Fruit fly (Drosophila melanogaster) ovary, adult (tissue): ENCODE data around the gene CG4020.
A peak's percentile ranks its signal among the peaks of the same experiment; 100 is the strongest.

ENCODE experiments used
- CG17801 ChIP-seq: fragments of 200-800 bp; optimal IDR thresholded peaks from 2 replicates; lab custom pipeline; 2019; ENCODE audit warnings: missing biosample characterization, mild to moderate bottlenecking, missing genetic modification characterization, moderate library complexity; ENCODE audit not compliant: partially characterized antibody

The CG4020 gene

DNA sequence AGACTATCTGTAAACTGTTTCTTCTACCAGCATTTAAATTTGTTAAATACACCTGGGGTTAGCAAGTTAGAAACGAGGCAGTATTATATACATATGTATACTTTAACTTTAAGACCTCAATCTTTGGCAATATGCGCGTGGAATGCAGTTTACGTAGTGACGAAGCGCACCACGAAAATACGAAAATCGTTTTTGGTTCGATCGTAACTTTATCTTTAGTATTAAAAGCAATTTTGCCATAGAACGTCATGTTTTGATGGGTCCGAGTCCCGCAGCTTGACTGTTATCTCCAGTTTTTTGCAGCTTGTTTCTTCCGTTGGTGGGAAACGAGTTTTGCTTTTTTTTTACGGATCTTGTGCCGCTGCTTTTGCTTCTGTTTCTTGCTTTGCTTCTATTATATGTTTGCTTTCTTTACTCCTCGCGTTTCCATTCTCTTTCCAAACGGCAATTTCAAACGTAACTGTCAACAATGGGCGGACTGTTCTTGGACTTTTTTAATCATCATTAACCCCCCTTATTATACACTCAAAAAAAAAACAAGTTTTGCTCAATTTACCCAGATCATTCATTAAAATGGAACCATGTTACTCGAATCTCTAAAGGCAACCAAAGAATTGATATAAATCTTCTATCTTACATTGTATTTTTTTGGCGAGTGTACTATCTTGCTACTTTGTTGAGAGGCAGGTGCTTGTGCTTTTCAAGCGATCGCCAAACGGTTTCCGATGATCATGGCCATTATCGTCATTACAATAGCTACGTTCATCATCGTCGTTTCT, 13.7 kb upstream of the CG4020 start:
- TF ChIP-seq CG17801 (GFP tag; lab: Kevin White, UChicago): no peak

DNA sequence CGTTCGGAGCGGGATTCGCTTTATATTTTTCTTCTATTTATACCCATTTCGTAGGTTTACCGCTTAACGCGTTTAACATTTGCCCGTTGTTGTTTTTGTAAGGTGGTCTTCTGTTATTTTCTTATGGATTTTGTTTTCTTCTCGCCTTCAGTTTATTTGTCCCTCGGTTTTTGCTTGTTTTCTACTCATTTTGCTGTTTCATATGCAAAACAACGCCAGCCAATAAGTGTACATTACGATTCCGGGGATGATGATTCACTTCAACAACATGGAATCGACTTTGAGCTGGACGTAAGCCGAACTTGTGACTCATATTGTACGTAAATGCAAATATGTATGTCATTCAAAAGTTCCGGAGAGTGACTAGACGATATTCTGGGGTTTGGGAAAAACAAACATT, 13.0 kb upstream of the CG4020 start:
- TF ChIP-seq CG17801 (GFP tag; lab: Kevin White, UChicago): no peak

DNA sequence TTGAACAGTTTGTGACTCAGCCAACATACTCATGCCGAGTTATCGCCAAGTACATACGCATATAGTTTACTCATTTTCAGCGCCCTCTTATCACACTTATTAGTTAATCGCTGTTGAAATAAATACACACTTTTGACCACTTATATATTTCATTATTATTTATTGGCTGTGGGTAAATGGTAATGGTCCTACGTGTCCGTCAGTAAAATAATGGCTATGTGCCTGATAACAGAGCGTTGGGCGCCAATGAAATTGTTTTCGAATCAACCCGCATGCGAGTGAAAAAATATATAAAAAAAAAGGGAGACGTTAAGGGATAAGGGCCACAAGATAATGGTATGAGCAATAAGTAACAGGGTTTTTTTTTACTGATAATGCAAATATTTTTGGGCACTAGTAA, 12.4 kb upstream of the CG4020 start:
- no peak for TF ChIP-seq CG17801 (GFP tag; lab: Kevin White, UChicago)

DNA sequence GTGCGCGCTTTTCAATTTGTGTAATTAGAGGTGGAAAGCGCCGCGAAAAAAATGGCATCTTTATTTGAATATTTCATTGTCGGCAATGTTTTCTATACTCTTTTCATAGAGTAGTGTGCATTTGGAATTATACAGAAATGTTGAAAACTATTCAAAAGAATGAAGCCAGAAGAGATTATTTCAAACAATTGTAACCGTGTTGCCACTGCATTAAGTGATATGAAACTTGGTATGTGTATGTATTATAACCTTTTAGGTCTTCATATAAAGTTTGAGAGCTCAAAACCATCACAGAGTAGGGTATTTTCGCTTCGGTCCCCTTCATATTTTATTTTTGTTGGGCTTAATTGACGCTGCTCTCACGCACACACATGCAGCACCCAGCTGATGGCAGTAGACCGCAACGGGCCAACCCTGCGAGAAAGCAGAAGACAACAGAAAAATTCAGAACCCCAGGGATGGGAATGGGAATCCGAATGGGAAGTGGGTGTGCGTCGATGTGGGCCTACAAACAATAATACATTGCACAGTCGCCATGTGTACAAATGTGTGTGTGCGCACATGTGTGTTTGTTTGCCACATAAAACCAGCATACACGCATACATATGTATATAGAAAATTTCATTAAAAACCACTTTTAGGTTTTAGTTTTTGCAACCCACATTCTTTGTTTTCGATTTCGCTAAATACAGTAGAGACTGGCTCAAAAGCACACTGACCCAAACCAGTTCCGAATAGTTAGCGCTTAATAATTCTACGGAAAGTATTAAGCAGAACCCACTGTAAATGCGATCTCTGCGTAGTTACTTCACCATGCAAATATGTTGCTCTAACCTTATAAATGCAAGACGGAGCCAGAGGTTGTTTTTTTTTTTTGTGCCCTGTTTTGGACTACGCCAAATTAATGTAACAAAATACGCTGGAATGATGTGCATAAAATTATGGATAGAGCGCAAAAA, 10.7 kb upstream of the CG4020 start:
- peak; percentile 9 for TF ChIP-seq CG17801 (GFP tag; lab: Kevin White, UChicago)

DNA sequence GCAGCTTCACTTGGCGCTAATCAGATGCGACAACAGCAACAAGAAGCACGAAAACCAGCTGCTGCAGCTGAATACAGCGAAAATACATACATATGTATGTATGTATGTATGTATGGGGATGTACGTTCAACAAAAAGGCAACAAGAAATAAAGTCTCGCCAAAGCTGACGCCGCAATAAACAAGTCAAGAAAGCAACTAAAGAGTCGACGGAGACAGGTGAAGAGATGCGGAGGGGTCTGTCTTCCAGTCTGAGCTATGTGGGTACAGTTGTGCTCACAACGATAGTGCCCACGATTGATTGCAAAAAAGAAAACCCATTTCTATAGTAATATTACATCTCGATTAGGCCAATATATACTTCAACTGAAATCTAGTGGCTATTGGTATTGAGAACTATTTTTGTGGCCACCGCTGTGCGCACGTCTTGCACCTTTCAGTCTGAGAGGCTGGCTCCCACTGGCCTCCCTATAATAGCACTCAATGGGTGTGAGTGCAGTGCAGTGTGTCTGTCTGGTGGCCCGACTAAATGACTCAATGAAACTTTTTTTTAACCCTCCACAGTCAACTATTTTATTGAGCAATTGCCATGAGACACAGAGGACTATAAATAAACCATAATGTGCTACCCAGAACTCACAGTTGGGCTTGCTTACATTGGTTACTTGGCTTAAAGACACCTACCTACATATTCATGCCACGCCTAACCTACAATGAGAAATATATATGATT, 9.6 kb upstream of the CG4020 start:
- TF ChIP-seq CG17801 (GFP tag; lab: Kevin White, UChicago): peak; percentile 92

DNA sequence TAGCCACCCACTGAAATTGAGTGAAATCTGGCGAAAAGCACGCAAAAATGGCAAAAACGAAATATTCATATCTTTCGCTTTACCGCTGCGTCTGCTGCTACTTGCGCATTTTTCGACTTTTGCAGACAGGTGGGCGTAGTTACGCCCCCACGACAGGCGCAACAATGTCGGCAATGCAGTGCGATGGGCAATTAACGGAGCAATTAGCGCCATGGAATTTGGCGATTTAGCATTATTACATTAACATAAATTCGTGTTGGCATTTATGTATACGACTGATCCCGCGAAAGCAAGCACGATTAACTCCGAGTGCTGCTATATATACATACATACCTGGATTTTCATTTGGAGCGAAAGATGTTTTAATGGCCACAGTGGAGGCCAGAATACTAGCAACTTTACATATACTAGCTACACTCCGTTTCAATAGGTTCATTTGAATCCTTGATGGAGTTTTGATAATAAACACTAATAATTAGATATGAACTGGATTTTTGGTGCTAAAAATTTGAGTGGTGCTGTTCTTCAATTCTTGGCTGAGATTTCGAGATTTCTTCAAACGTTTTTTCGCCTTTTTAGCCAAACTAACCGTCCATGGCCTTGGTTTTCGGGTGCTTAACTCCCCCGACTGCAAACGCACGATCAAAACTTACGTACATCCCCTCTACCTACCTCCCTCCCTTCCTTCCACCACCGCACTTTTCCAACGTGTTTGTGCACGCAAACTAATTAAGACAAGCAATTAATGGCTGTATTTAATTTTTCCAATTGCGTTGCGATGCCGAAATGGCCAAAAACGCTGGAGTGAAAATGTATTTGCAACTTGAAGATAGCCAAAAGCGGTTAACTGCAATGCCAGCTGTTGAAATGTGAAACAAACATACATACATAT, 8.5 kb upstream of the CG4020 start:
- no peak for TF ChIP-seq CG17801 (GFP tag; lab: Kevin White, UChicago)

DNA sequence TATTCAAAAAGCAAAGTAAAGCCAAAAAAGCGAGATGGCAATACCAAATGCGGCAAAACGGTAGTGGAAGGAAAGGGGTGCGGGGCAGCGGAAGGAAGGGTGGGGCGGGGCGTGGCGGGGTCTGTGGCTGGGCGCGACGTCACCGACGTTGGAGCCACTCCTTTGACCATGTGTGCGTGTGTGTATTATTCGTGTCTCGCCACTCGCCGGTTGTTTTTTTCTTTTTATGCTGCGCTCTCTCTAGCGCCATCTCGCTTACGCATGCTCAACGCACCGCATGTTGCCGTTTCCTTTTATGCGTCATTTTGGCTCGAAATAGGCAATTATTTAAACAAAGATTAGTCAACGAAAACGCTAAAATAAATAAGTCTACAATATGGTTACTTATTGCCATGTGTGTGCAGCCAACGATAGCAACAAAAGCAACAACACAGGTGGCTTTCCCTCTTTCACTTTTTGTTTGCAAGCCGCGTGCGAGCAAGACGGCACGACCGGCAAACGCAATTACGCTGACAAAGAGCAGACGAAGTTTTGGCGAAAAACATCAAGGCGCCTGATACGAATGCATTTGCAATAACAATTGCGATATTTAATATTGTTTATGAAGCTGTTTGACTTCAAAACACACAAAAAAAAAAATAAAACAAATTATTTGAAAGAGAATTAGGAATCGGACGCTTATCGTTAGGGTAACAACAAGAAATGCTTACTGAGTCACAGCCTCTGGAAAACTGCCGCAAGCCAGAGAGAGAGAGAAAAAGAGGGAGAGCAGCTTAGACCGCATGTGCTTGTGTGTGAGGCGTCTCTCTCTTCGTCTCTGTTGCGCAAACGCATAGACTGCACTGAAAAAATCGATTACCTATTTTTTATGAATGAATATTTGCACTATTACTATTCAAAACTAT, 6.1 kb upstream of the CG4020 start:
- TF ChIP-seq CG17801 (GFP tag; lab: Kevin White, UChicago): no peak

DNA sequence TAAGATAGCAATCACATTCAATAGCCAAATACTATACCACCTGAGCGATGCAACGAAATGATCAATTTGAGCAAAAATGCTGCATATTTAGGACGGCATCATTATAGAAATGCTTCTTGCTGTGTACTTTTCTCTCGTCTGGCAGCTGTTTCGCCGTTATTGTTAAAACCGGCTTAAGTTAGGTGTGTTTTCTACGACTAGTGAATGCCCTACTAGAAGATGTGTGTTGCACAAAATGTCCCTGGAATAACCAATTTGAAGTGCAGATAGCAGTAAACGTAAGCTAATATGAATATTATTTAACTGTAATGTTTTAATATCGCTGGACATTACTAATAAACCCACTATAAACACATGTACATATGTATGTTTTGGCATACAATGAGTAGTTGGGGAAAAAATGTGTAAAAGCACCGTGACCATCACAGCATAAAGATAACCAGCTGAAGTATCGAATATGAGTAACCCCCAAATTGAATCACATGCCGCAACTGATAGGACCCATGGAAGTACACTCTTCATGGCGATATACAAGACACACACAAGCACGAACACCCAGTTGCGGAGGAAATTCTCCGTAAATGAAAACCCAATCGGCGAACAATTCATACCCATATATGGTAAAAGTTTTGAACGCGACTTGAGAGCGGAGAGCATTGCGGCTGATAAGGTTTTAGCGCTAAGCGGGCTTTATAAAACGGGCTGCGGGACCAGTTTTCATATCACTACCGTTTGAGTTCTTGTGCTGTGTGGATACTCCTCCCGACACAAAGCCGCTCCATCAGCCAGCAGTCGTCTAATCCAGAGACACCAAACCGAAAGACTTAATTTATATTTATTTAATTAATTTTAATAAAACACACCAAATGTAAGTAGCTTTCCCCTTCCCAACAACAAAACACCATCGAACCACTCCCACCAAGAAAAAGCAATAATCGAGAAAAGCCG, 5.1 kb upstream of the CG4020 start, which contains the start of gene Act5C:
Gene Act5C (plus strand): TSS at position 716 of the 948 bp plus-strand sequence.
- peak; percentile 94 for TF ChIP-seq CG17801 (GFP tag; lab: Kevin White, UChicago)

DNA sequence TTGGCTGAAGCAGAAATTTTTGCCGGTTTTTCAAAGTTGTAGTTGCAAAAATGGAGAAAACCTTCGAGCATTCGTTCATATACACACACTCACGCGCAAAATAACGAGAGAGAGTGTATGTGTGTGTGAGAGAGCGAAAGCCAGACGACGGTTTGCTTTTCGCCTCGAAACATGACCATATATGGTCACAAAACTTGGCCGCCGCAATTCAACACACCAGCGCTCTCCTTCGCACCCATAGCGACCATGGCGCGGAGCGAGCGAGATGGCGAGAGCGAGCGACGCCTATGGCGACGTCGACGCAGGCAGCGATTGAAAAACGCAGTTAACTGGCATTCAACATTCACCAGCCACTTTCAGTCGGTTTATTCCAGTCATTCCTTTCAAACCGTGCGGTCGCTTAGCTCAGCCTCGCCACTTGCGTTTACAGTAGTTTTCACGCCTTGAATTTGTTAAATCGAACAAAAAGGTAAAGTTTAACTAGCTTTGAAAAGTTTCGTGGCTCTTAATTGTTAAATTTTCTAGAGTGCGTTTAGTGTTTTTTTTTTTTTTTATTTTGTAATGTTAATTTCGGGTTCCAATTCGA, 3.8 kb upstream of the CG4020 start:
- TF ChIP-seq CG17801 (GFP tag; lab: Kevin White, UChicago): peak; percentile 59

DNA sequence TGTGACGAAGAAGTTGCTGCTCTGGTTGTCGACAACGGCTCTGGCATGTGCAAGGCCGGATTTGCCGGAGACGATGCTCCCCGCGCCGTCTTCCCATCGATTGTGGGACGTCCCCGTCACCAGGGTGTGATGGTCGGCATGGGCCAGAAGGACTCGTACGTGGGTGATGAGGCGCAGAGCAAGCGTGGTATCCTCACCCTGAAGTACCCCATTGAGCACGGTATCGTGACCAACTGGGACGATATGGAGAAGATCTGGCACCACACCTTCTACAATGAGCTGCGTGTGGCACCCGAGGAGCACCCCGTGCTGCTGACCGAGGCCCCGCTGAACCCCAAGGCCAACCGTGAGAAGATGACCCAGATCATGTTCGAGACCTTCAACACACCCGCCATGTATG, 2.8 kb upstream of the CG4020 start:
- no peak for TF ChIP-seq CG17801 (GFP tag; lab: Kevin White, UChicago)

DNA sequence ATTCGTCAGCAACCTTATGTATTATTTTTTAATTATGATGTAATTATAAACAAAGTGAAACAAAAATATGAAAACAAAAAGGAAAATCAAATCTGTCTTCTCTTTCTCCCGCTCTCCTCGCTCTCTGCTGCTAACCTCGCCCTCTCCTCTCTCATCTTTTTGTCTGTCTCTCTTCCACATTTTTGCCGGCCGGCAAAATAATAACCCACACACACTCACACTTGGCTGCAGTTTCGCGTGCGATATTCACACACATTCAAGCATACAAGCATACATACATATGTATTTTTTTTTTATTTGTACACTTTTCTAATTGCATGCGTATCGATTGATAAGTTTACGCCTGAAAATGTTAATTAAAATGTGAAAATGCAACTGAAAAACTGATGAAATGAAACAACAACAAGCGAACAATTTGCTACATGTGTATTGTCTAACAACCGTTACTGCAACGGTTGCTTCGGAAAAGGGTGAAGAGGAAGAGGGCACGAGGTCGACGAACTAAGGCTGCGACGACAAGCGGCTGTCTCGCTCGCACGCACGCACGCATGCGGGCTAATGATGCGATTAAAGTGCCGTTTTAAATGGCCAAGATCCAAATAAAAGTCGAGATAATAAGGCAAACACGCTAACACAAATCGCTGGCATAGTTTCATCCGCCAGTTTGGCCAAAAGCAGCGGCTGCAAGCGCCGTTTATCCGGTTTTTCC, 1.0 kb upstream of the CG4020 start:
- TF ChIP-seq CG17801 (GFP tag; lab: Kevin White, UChicago): no peak
